Worm (Caenorhabditis elegans): ENCODE data around the gene F22D3.4.
"Not testable (repeated sequence)": the region's sequence is repeated elsewhere in the genome, so short reads cannot be mapped to it uniquely, and the experiment has no call there.

DNA sequence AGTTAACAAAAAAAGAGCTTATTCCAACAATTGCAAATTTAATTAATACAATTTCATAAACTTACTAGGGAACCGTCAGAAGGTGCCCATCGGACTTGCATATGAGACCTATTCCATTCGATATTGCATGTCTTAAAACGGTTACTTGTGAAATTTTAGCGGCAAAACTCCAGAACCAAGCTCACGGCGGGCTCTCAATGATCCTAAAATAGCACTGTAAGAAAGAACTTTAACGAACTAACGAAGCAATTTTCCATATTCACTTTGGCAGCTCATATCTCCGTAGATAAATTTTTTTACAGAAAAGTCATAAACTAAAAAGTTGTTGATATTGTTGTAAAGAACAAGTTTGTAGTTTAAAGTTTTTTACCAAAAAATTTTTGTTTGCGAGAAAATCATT, 19.7 kb downstream of the F22D3.4 start, which contains the start of gene B0252.3:
- TF ChIP-seq him-1, dao-5, W03F9.2 (tag; optimal IDR thresholded peaks at IDR 0.05): not testable (repeated sequence)

Measured in whole organism, L4/young adult.